Worm (Caenorhabditis elegans) whole organism, L4/young adult: ENCODE results near the gene vhp-1.

Experiments used
- W03F9.2 ChIP-seq: fragments of 150-350 bp; optimal IDR thresholded peaks from 2 replicates; lab custom pipeline; 2014; ENCODE audit warnings: missing biosample characterization, missing genetic modification characterization
- dao-5 ChIP-seq: sonication (generic microtip); optimal IDR thresholded peaks from 2 replicates; lab custom pipeline; 2016; ENCODE audit warnings: missing genotype, missing genetic modification characterization, moderate library complexity, missing compliant biosample characterization
- him-1 ChIP-seq: sonication (generic microtip); optimal IDR thresholded peaks from 2 replicates; lab custom pipeline; 2016; ENCODE audit warnings: missing genotype, missing genetic modification reagents, missing genetic modification characterization, missing compliant biosample characterization

The vhp-1 gene

ce11 chrII:5374967-5375366, 51.9 kb downstream of the vhp-1 start, which contains the start of gene algn-2:
TSS of gene algn-2 (plus strand) at chrII:5375267.
- TF ChIP-seq W03F9.2 (tag; lab: Kevin White, UChicago), result no peak
- TF ChIP-seq him-1 (tag; lab: Kevin White, UChicago), result no peak
- no peak for TF ChIP-seq dao-5

- TF ChIP-seq W03F9.2 (tag; lab: Kevin White, UChicago), result no peak
- no peak for TF ChIP-seq him-1 (tag; lab: Kevin White, UChicago)
- TF ChIP-seq dao-5, result no peak
These were observed 54.6 kb downstream of the vhp-1 start, which contains the start of gene prdx-2 for ce11 chrII:5377467-5378238. TSS of gene prdx-2 (plus strand) at chrII:5378195.

ce11 chrII:5378239-5378521, 55.1 kb downstream of the vhp-1 start:
- TF ChIP-seq him-1 (tag; lab: Kevin White, UChicago), result no peak

ce11 chrII:5379614-5380077, 56.6 kb downstream of the vhp-1 start, which contains the start of gene pkc-3:
TSS of gene pkc-3 (plus strand) at chrII:5380027.
- no peak for TF ChIP-seq W03F9.2 (tag; lab: Kevin White, UChicago)
- TF ChIP-seq him-1 (tag; lab: Kevin White, UChicago), result no peak
- no peak for TF ChIP-seq dao-5

- no peak for TF ChIP-seq him-1 (tag; lab: Kevin White, UChicago)
- no peak for TF ChIP-seq dao-5
- TF ChIP-seq W03F9.2 (tag; lab: Kevin White, UChicago), result no peak
These were observed 61.2 kb downstream of the vhp-1 start for ce11 chrII:5384282-5384681.

- no peak for TF ChIP-seq dao-5
- no peak for TF ChIP-seq W03F9.2 (tag; lab: Kevin White, UChicago)
- TF ChIP-seq him-1 (tag; lab: Kevin White, UChicago), result no peak
These were observed 64.1 kb downstream of the vhp-1 start, which contains the start of gene ccpp-6 for ce11 chrII:5387217-5387616. TSS of gene ccpp-6 (minus strand) at chrII:5387317.

ce11 chrII:5388786-5389421, 65.8 kb downstream of the vhp-1 start, which contains the start of gene rsp-4:
TSS of gene rsp-4 (minus strand) at chrII:5388836.
- TF ChIP-seq him-1 (tag; lab: Kevin White, UChicago), result no peak
- no peak for TF ChIP-seq dao-5
- no peak for TF ChIP-seq W03F9.2 (tag; lab: Kevin White, UChicago)

ce11 chrII:5389831-5390323, 66.8 kb downstream of the vhp-1 start, which contains the start of gene ndx-6:
TSS of gene ndx-6 (minus strand) at chrII:5389881.
- TF ChIP-seq him-1 (tag; lab: Kevin White, UChicago), result peak; percentile 24
- peak; percentile 72 for TF ChIP-seq W03F9.2 (tag; lab: Kevin White, UChicago)
- no peak for TF ChIP-seq dao-5
